Fruit fly (Drosophila melanogaster) whole organism: ENCODE data around the gene Ugt35A1.

Experiments
- Dll ChIP-seq: fragments of >200 bp; optimal IDR thresholded peaks from 2 replicates; lab custom pipeline; 2017
- EcR ChIP-seq, 2 experiments: fragments of >200 bp; optimal IDR thresholded peaks; 2 replicates each; lab custom pipeline; 2017; ENCODE audit warnings: missing biosample characterization in 2 of 2, missing genetic modification characterization in 2 of 2, missing genetic modification reagents in 2 of 2
- pan ChIP-seq: fragments of >200 bp; optimal IDR thresholded peaks from 2 replicates; lab custom pipeline; 2017

- TF ChIP-seq pan (no peak), EcR (GFP tag; optimal IDR thresholded peaks at IDR 0.05; lab: Kevin White, UChicago) (no peak), Dll (lab: Kevin White, UChicago) (no peak)
These were observed 42.0 kb upstream of the Ugt35A1 start, which contains the start of gene ZnT86D for dm6 chr3R:11214449-11214950.
